Worm (Caenorhabditis elegans) whole organism, L1 larva: ENCODE data around the gene C04A2.15.

Experiments
- C04F5.9 ChIP-seq: sonication (generic microtip); optimal IDR thresholded peaks from 2 replicates; lab custom pipeline; 2016; ENCODE audit warnings: missing genetic modification characterization, missing compliant biosample characterization
- Y116A8C.19 ChIP-seq: sonication (generic microtip); optimal IDR thresholded peaks from 2 replicates; lab custom pipeline; 2016; ENCODE audit warnings: missing compliant biosample characterization, missing genetic modification characterization, borderline replicate concordance
- aha-1 ChIP-seq: fragments of 150-350 bp; optimal IDR thresholded peaks from 2 replicates; lab custom pipeline; 2014; ENCODE audit warnings: missing biosample characterization, missing genetic modification characterization
- aly-2 ChIP-seq: fragments of 150-350 bp; optimal IDR thresholded peaks from 2 replicates; lab custom pipeline; 2014; ENCODE audit warnings: missing biosample characterization, missing genetic modification characterization
- ama-1 ChIP-seq: fragments of 150-350 bp; optimal IDR thresholded peaks from 2 replicates; lab custom pipeline; 2014
- blmp-1 ChIP-seq: fragments of 150-350 bp; optimal IDR thresholded peaks from 2 replicates; lab custom pipeline; 2014; ENCODE audit warnings: missing biosample characterization, missing genetic modification characterization
- ceh-82 ChIP-seq, 3 experiments: fragments of 150-350 bp in 1 of 3; sonication (generic microtip) in 2 of 3; optimal IDR thresholded peaks; 2 replicates each; lab custom pipeline; 2014 to 2017; ENCODE audit warnings: missing biosample characterization in 3 of 3, missing genetic modification characterization in 3 of 3
- ceh-90 ChIP-seq: sonication (generic microtip); optimal IDR thresholded peaks from 2 replicates; lab custom pipeline; 2016; ENCODE audit warnings: missing genetic modification characterization, missing compliant biosample characterization
- ces-1 ChIP-seq: fragments of 150-350 bp; optimal IDR thresholded peaks from 2 replicates; lab custom pipeline; 2014; ENCODE audit warnings: missing biosample characterization, missing genetic modification reagents, missing genetic modification characterization
- dpl-1 ChIP-seq, 3 experiments: fragments of 150-350 bp in 2 of 3; sonication (generic microtip) in 1 of 3; optimal IDR thresholded peaks; 2 replicates each; lab custom pipeline; 2014 to 2017; ENCODE audit warnings: missing biosample characterization in 3 of 3, missing genetic modification characterization in 3 of 3, missing genetic modification reagents in 3 of 3
- efl-1 ChIP-seq, 4 experiments: fragments of 150-350 bp; optimal IDR thresholded peaks in 3 of 4; peaks in 1 of 4; 1 replicate in 1 of 4; 2 replicates in 3 of 4; lab custom pipeline; 2014; ENCODE audit warnings: missing biosample characterization in 2 of 4, missing genetic modification characterization in 2 of 4, missing genetic modification reagents in 2 of 4
- egl-13 ChIP-seq: sonication (generic microtip); optimal IDR thresholded peaks from 2 replicates; lab custom pipeline; 2016; ENCODE audit warnings: missing genotype, missing genetic modification reagents, missing genetic modification characterization, missing compliant biosample characterization
- egl-27 ChIP-seq, 2 experiments: fragments of 150-350 bp in 1 of 2; sonication (generic microtip); optimal IDR thresholded peaks; 3 replicates each; lab custom pipeline; 2017 to 2018; ENCODE audit warnings: missing biosample characterization in 2 of 2, missing genetic modification characterization in 2 of 2, missing genetic modification reagents in 2 of 2
- elt-2 ChIP-seq: sonication (generic microtip); optimal IDR thresholded peaks from 2 replicates; lab custom pipeline; 2016; ENCODE audit warnings: missing genetic modification characterization, mild to moderate bottlenecking, inconsistent platforms, missing compliant biosample characterization, missing genetic modification reagents
- ets-5 ChIP-seq: fragments of 200-800 bp; sonication (Bioruptor generic); IDR thresholded peaks from 2 replicates; pipeline ENCODE4 v1.3.6; 2022; ENCODE audit warnings: missing genetic modification characterization, missing compliant biosample characterization
- fkh-8 ChIP-seq: sonication (generic microtip); optimal IDR thresholded peaks from 2 replicates; lab custom pipeline; 2016; ENCODE audit warnings: mild to moderate bottlenecking, missing genetic modification characterization, missing compliant biosample characterization
- fos-1 ChIP-seq: fragments of 150-350 bp; optimal IDR thresholded peaks from 2 replicates; lab custom pipeline; 2014; ENCODE audit warnings: missing biosample characterization, missing genetic modification characterization
- grh-1 ChIP-seq: fragments of 200-800 bp; sonication (Bioruptor generic); IDR thresholded peaks from 2 replicates; pipeline ENCODE4 v1.3.6; 2022; ENCODE audit warnings: missing genetic modification reagents, missing genetic modification characterization, missing compliant biosample characterization
- hlh-17 ChIP-seq: fragments of 200-800 bp; sonication (Bioruptor generic); optimal IDR thresholded peaks from 2 replicates; lab custom pipeline; 2018; ENCODE audit warnings: missing genetic modification characterization, mild to moderate bottlenecking, missing compliant biosample characterization, moderate library complexity, borderline replicate concordance
- hlh-4 ChIP-seq: sonication (generic microtip); optimal IDR thresholded peaks from 2 replicates; lab custom pipeline; 2016; ENCODE audit warnings: mild to moderate bottlenecking, missing genetic modification characterization, missing compliant biosample characterization
- irx-1 ChIP-seq: sonication (generic microtip); optimal IDR thresholded peaks from 2 replicates; lab custom pipeline; 2016; ENCODE audit warnings: missing genetic modification characterization, missing compliant biosample characterization
- lin-14 ChIP-seq: fragments of 200-800 bp; sonication (Bioruptor generic); optimal IDR thresholded peaks from 2 replicates; lab custom pipeline; 2018; ENCODE audit warnings: mild to moderate bottlenecking, missing genetic modification characterization, moderate library complexity, missing compliant biosample characterization
- lin-35 ChIP-seq, 2 experiments: fragments of 150-350 bp; optimal IDR thresholded peaks; 2 replicates each; lab custom pipeline; 2014; ENCODE audit warnings: missing biosample characterization in 2 of 2, missing genetic modification characterization in 2 of 2, missing genetic modification reagents in 2 of 2
- lin-39 ChIP-seq: fragments of 150-350 bp; optimal IDR thresholded peaks from 2 replicates; lab custom pipeline; 2014; ENCODE audit warnings: missing biosample characterization, missing genetic modification reagents, missing genetic modification characterization
- lir-3 ChIP-seq: sonication (generic microtip); optimal IDR thresholded peaks from 2 replicates; lab custom pipeline; 2016; ENCODE audit warnings: mild to moderate bottlenecking, missing genetic modification characterization, moderate library complexity, missing compliant biosample characterization; ENCODE audit not compliant: poor library complexity
- lsy-2 ChIP-seq, 2 experiments: fragments of 150-350 bp; optimal IDR thresholded peaks; 2 replicates each; lab custom pipeline; 2014; ENCODE audit warnings: missing biosample characterization in 2 of 2, missing genetic modification characterization in 2 of 2
- mab-9 ChIP-seq: fragments of 200-800 bp; sonication (Bioruptor generic); IDR thresholded peaks from 2 replicates; pipeline ENCODE4 v1.3.6; 2022; ENCODE audit warnings: missing genetic modification reagents, missing genetic modification characterization, missing compliant biosample characterization
- mdl-1 ChIP-seq, 2 experiments: fragments of 150-350 bp; optimal IDR thresholded peaks; 2 replicates each; lab custom pipeline; 2014 to 2017; ENCODE audit warnings: missing biosample characterization in 2 of 2, missing genetic modification characterization in 2 of 2, inconsistent platforms in 1 of 2
- mef-2 ChIP-seq: fragments of 150-350 bp; optimal IDR thresholded peaks from 2 replicates; lab custom pipeline; 2014; ENCODE audit warnings: missing biosample characterization, missing genetic modification characterization
- mep-1 ChIP-seq: fragments of 150-350 bp; optimal IDR thresholded peaks from 2 replicates; lab custom pipeline; 2014; ENCODE audit warnings: missing biosample characterization, missing genetic modification characterization
- nhr-20 ChIP-seq: sonication (generic microtip); optimal IDR thresholded peaks from 2 replicates; lab custom pipeline; 2016; ENCODE audit warnings: mild to moderate bottlenecking, missing genetic modification characterization, missing compliant biosample characterization
- nhr-237 ChIP-seq: fragments of 150-350 bp; optimal IDR thresholded peaks from 2 replicates; lab custom pipeline; 2014; ENCODE audit warnings: missing biosample characterization, missing genetic modification characterization
- nhr-28 ChIP-seq: fragments of 150-350 bp; optimal IDR thresholded peaks from 2 replicates; lab custom pipeline; 2014; ENCODE audit warnings: missing biosample characterization, missing genetic modification characterization
- nhr-47 ChIP-seq: sonication (generic microtip); optimal IDR thresholded peaks from 2 replicates; lab custom pipeline; 2016; ENCODE audit warnings: mild to moderate bottlenecking, missing genetic modification characterization, moderate library complexity, missing compliant biosample characterization
- nhr-71 ChIP-seq: sonication (generic microtip); optimal IDR thresholded peaks from 2 replicates; lab custom pipeline; 2016; ENCODE audit warnings: mild to moderate bottlenecking, missing genetic modification characterization, moderate library complexity, missing compliant biosample characterization
- nhr-76 ChIP-seq: sonication (generic microtip); optimal IDR thresholded peaks from 2 replicates; lab custom pipeline; 2017; ENCODE audit warnings: missing biosample characterization, missing genetic modification characterization
- nhr-84 ChIP-seq: sonication (generic microtip); optimal IDR thresholded peaks from 2 replicates; lab custom pipeline; 2017; ENCODE audit warnings: missing biosample characterization, missing genetic modification characterization
- nhr-85 ChIP-seq: sonication (generic microtip); peaks from one replicate; lab custom pipeline; 2016; ENCODE audit warnings: missing genetic modification characterization, inconsistent platforms, missing compliant biosample characterization
- nhr-90 ChIP-seq: sonication (generic microtip); optimal IDR thresholded peaks from 2 replicates; lab custom pipeline; 2016; ENCODE audit warnings: mild to moderate bottlenecking, missing genetic modification characterization, missing compliant biosample characterization; ENCODE audit not compliant: poor library complexity
- pag-3 ChIP-seq: sonication (generic microtip); optimal IDR thresholded peaks from 2 replicates; lab custom pipeline; 2017; ENCODE audit warnings: missing genetic modification characterization, mild to moderate bottlenecking, missing compliant biosample characterization, antibody characterized with exemption, borderline replicate concordance; ENCODE audit not compliant: insufficient read depth
- pqm-1 ChIP-seq: sonication (generic microtip); optimal IDR thresholded peaks from 3 replicates; lab custom pipeline; 2017; ENCODE audit warnings: missing biosample characterization, missing genetic modification characterization
- rnt-1 ChIP-seq: sonication (generic microtip); optimal IDR thresholded peaks from 2 replicates; lab custom pipeline; 2016; ENCODE audit warnings: mild to moderate bottlenecking, missing genetic modification characterization, moderate library complexity, missing compliant biosample characterization
- skn-1 ChIP-seq: fragments of 150-350 bp; optimal IDR thresholded peaks from 2 replicates; lab custom pipeline; 2014; ENCODE audit warnings: missing biosample characterization, missing genetic modification characterization
- snpc-4 ChIP-seq: fragments of 150-350 bp; optimal IDR thresholded peaks from 2 replicates; lab custom pipeline; 2014; ENCODE audit warnings: missing biosample characterization, missing genetic modification characterization
- snu-23 ChIP-seq: sonication (generic microtip); optimal IDR thresholded peaks from 2 replicates; lab custom pipeline; 2016; ENCODE audit warnings: missing genetic modification characterization, missing compliant biosample characterization
- sox-4 ChIP-seq: sonication (generic microtip); optimal IDR thresholded peaks from 2 replicates; lab custom pipeline; 2016; ENCODE audit warnings: missing genetic modification characterization, missing compliant biosample characterization
- sup-37 ChIP-seq: fragments of 200-800 bp; sonication (Bioruptor generic); optimal IDR thresholded peaks from 2 replicates; lab custom pipeline; 2018; ENCODE audit warnings: mild to moderate bottlenecking, missing genetic modification characterization, missing compliant biosample characterization
- tbx-2 ChIP-seq: sonication (generic microtip); optimal IDR thresholded peaks from 2 replicates; lab custom pipeline; 2016; ENCODE audit warnings: missing genetic modification characterization, missing compliant biosample characterization
- unc-130 ChIP-seq: fragments of 150-350 bp; optimal IDR thresholded peaks from 2 replicates; lab custom pipeline; 2017; ENCODE audit warnings: missing biosample characterization, missing genetic modification characterization, inconsistent platforms
- unc-98 ChIP-seq: fragments of 200-800 bp; sonication (Bioruptor generic); IDR thresholded peaks from 2 replicates; pipeline ENCODE4 v1.3.6; 2022; ENCODE audit warnings: missing genetic modification characterization, missing compliant biosample characterization
- vab-15 ChIP-seq: sonication (generic microtip); optimal IDR thresholded peaks from 2 replicates; lab custom pipeline; 2017; ENCODE audit warnings: missing genotype, mild to moderate bottlenecking, missing genetic modification characterization, missing compliant biosample characterization
- xbp-1 ChIP-seq: sonication (generic microtip); optimal IDR thresholded peaks from 2 replicates; lab custom pipeline; 2016; ENCODE audit warnings: missing genetic modification characterization, missing compliant biosample characterization
- zip-4 ChIP-seq: fragments of 200-800 bp; sonication (Bioruptor generic); optimal IDR thresholded peaks from 2 replicates; lab custom pipeline; 2018; ENCODE audit warnings: mild to moderate bottlenecking, missing genetic modification characterization, moderate library complexity, missing compliant biosample characterization

Gene C04A2.15

ce11 chrII:6891838-6892237 is 39.8 kb downstream of the C04A2.15 start:
- TF ChIP-seq lin-35 (GFP tag; optimal IDR thresholded peaks at IDR 0.05; lab: Kevin White, UChicago) (peak; percentile 50 to 82), ces-1 (GFP tag; lab: Kevin White, UChicago) (no peak), pag-3 (tag; lab: Kevin White, UChicago) (no peak), ceh-82 (tag; optimal IDR thresholded peaks at IDR 0.05; lab: Kevin White, UChicago) (peak in 2 of 3 experiments; percentile 29 to 40), sox-4 (tag; lab: Kevin White, UChicago) (no peak), unc-130 (tag; lab: Kevin White, UChicago) (peak; percentile 91), nhr-85 (tag; lab: Kevin White, UChicago) (peak; percentile 69), sup-37 (GFP tag; lab: Kevin White, UChicago) (peak; percentile 55), C04F5.9 (tag; lab: Kevin White, UChicago) (no peak), nhr-76 (tag; lab: Kevin White, UChicago) (no peak), snpc-4 (tag; lab: Kevin White, UChicago) (no peak), nhr-47 (tag; lab: Kevin White, UChicago) (peak; percentile 54), elt-2 (tag; lab: Kevin White, UChicago) (peak; percentile 69), egl-13 (tag; lab: Kevin White, UChicago) (no peak), hlh-4 (tag; lab: Kevin White, UChicago) (no peak), dpl-1 (GFP tag; optimal IDR thresholded peaks at IDR 0.05; lab: Kevin White, UChicago) (peak; percentile 15 to 46 (median 32)), mab-9 (GFP tag; lab: Robert Waterston, UW) (no peak), xbp-1 (tag; lab: Kevin White, UChicago) (peak; percentile 32), grh-1 (no peak), nhr-237 (tag; lab: Kevin White, UChicago) (no peak), egl-27 (tag; optimal IDR thresholded peaks at IDR 0.05; lab: Kevin White, UChicago) (no peak), Y116A8C.19 (tag; lab: Kevin White, UChicago) (no peak), rnt-1 (tag; lab: Kevin White, UChicago) (peak; percentile 75), ets-5 (GFP tag; lab: Robert Waterston, UW) (no peak), nhr-20 (peak; percentile 99), lin-14 (GFP tag; lab: Kevin White, UChicago) (peak; percentile 78), unc-98 (GFP tag; lab: Robert Waterston, UW) (no peak), mdl-1 (tag; optimal IDR thresholded peaks at IDR 0.05; lab: Kevin White, UChicago) (peak in 1 of 2 experiments; percentile 91), mef-2 (tag; lab: Kevin White, UChicago) (no peak), nhr-84 (no peak), hlh-17 (GFP tag; lab: Kevin White, UChicago) (no peak), zip-4 (GFP tag; lab: Kevin White, UChicago) (no peak), pqm-1 (tag; lab: Kevin White, UChicago) (no peak), fos-1 (tag; lab: Kevin White, UChicago) (no peak), lsy-2 (tag; optimal IDR thresholded peaks at IDR 0.05; lab: Kevin White, UChicago) (peak; percentile 51 to 71), nhr-71 (tag; lab: Kevin White, UChicago) (peak; percentile 96), mep-1 (tag; lab: Kevin White, UChicago) (peak; percentile 63), tbx-2 (tag; lab: Kevin White, UChicago) (peak; percentile 84), skn-1 (tag; lab: Kevin White, UChicago) (peak; percentile 64), lir-3 (tag; lab: Kevin White, UChicago) (peak; percentile 73), fkh-8 (tag; lab: Kevin White, UChicago) (no peak), lin-39 (tag; lab: Kevin White, UChicago) (no peak), vab-15 (no peak), efl-1 (optimal IDR thresholded peaks at IDR 0.05; lab: Kevin White, UChicago) (peak in 1 of 2 experiments; percentile 36), efl-1 (GFP tag; optimal IDR thresholded peaks at IDR 0.05 in 1 of 2; lab: Kevin White, UChicago) (peak; percentile 20 to 92), aly-2 (tag; lab: Kevin White, UChicago) (no peak), nhr-28 (no peak), nhr-90 (tag; lab: Kevin White, UChicago) (peak; percentile 63), blmp-1 (tag; lab: Kevin White, UChicago) (peak; percentile 80), snu-23 (peak; percentile 93), irx-1 (no peak), ceh-90 (no peak), ama-1 (no peak), aha-1 (tag; lab: Kevin White, UChicago) (no peak)
